Worm (Caenorhabditis elegans): ENCODE measurements around the gene ZK792.1.

Gene ZK792.1

DNA sequence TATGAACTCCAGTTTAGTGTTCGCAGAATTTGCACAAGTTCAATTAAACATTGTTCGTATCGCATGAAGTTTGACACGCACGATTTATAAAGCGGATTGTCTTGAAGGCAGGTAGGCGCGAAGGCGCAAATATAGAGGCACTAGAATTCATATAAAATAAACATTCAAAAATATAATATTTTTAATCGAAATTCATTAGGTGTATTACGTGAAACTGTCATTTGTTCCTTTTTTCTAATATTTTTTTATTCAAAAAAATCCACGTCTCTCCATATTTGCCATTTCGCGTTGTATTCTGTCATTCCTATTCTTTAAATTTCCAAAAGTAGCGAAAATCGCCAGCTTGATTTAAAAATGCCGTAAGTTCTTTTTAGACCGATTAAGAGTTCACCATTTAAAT lies 17.8 kb upstream of the ZK792.1 start, which contains the start of gene ZK809.1:
ZK809.1 (plus strand) TSS at position 301 of the 400 bp plus-strand sequence.
- TF ChIP-seq attf-4 (tag; optimal IDR thresholded peaks at IDR 0.05) (no peak), hlh-30 (tag; optimal IDR thresholded peaks at IDR 0.05; ENCODE audit: insufficient read depth) (no peak)

DNA sequence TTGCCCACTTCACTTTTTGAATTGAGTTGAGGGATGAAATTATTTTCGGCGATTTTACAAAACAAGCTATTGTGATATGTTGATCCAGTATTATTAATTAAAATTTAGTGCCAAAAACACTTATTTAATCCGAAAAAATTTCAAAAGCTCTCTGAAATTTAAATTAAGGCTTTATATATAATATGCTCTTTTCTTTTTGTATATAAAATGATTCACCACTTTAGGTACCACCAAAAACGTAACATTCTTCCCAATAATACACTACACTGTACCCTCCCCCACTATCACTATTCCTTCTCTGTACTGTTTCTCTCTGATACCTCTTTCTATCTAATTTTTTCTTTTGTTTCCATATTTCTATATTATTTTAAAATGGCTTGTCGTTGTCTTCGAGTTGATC lies 15.8 kb upstream of the ZK792.1 start, which contains the start of gene prx-2:
prx-2 (plus strand) TSS at position 301 of the 400 bp plus-strand sequence.
- TF ChIP-seq nhr-10 (tag; optimal IDR thresholded peaks at IDR 0.05) (no peak), T20F7.1 (GFP tag; optimal IDR thresholded peaks at IDR 0.05) (no peak), unc-39 (tag; optimal IDR thresholded peaks at IDR 0.05) (no peak), attf-4 (tag; optimal IDR thresholded peaks at IDR 0.05) (no peak), daf-16 (GFP tag; optimal IDR thresholded peaks at IDR 0.05) (no peak), daf-16 (tag; optimal IDR thresholded peaks at IDR 0.05) (no peak), gei-8 (GFP tag; optimal IDR thresholded peaks at IDR 0.05) (no peak), rbr-2 (tag; optimal IDR thresholded peaks at IDR 0.05) (no peak), mxl-2 (GFP tag; conservative IDR thresholded peaks at IDR 0.05) (no peak), egl-43 (GFP tag; IDR thresholded peaks at IDR 0.05) (no peak), dmd-8 (GFP tag; IDR thresholded peaks at IDR 0.05) (no peak)

DNA sequence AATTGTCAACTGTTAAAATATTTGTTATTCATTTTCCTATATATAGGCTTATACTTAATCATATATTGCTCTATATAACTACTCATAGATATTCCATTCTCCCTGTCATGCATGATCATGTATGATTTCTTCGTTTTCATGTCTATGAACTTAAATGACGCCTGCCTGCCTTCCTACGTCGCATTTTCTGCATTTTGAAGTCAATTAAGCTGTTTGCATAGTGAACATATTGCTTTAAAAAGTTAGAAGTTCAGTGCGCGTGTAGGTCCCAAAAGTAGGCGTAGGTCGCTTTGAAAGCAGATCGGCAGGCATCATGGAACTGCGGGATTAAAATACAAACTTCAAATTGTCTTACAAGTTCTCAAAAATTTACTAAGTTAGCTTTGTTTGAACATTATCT lies 14.9 kb upstream of the ZK792.1 start:
- TF ChIP-seq R02D3.7 (tag; optimal IDR thresholded peaks at IDR 0.05) (no peak), dmd-6 (GFP tag; IDR thresholded peaks at IDR 0.05) (no peak), nhr-41 (GFP tag; IDR thresholded peaks at IDR 0.05) (no peak), ctbp-1 (GFP tag; IDR thresholded peaks at IDR 0.05) (0 out of 2 replicates have a peak, but pooled peaks have one; percentile 24), cey-2 (tag; optimal IDR thresholded peaks at IDR 0.05; ENCODE audit: borderline replicate concordance, insufficient read depth) (no peak), ZK546.5 (tag; optimal IDR thresholded peaks at IDR 0.05) (no peak), nhr-25 (tag; optimal IDR thresholded peaks at IDR 0.05; ENCODE audit: borderline replicate concordance, insufficient read depth) (no peak), ceh-44 (GFP tag; IDR thresholded peaks at IDR 0.05) (no peak), sdz-12 (GFP tag; optimal IDR thresholded peaks at IDR 0.05) (no peak), daf-16 (GFP tag; optimal IDR thresholded peaks at IDR 0.05) (peak in 1 of 2 experiments; percentile 33), daf-16 (tag; optimal IDR thresholded peaks at IDR 0.05) (no peak), F10B5.3 (tag; optimal IDR thresholded peaks at IDR 0.05) (no peak), aly-2 (tag; optimal IDR thresholded peaks at IDR 0.05) (no peak), lir-3 (tag; optimal IDR thresholded peaks at IDR 0.05) (no peak), nhr-48 (tag; optimal IDR thresholded peaks at IDR 0.05) (no peak), ZK337.2 (GFP tag; IDR thresholded peaks at IDR 0.05) (no peak), lin-38 (GFP tag; IDR thresholded peaks at IDR 0.05) (no peak), ceh-82 (tag; optimal IDR thresholded peaks at IDR 0.05) (no peak), unc-62 (GFP tag; optimal IDR thresholded peaks at IDR 0.05 in 1 of 2) (peak in 1 of 2 experiments; percentile 53), unc-62 (tag; optimal IDR thresholded peaks at IDR 0.05) (no peak), lsy-2 (tag; optimal IDR thresholded peaks at IDR 0.05) (peak in 1 of 2 experiments; percentile 53), dve-1 (tag; optimal IDR thresholded peaks at IDR 0.05; ENCODE audit: insufficient read depth) (no peak), ama-1 (optimal IDR thresholded peaks at IDR 0.05) (peak; percentile 0), tra-1 (GFP tag; IDR thresholded peaks at IDR 0.05) (0 out of 2 replicates have a peak, but pooled peaks have one; percentile 37), F37D6.2 (tag; optimal IDR thresholded peaks at IDR 0.05) (no peak), ceh-32 (tag; optimal IDR thresholded peaks at IDR 0.05; ENCODE audit: poor library complexity) (no peak), madf-5 (GFP tag; IDR thresholded peaks at IDR 0.05) (no peak), F49E8.2 (tag; optimal IDR thresholded peaks at IDR 0.05; ENCODE audit: borderline replicate concordance) (no peak)

Measured in whole organism, L4 larva.